Worm (Caenorhabditis elegans) whole organism, L4 larva: ENCODE results near the gene C25H3.11.

ENCODE experiments used
- F44E2.7 ChIP-seq: fragments of 200-800 bp; sonication (Bioruptor generic); IDR thresholded peaks from 2 replicates; pipeline ENCODE4 v2.1.2; 2022; ENCODE audit warnings: missing genetic modification characterization, missing compliant biosample characterization
- F49E8.2 ChIP-seq: sonication (generic microtip); optimal IDR thresholded peaks from 2 replicates; lab custom pipeline; 2016; ENCODE audit warnings: missing compliant biosample characterization, mild to moderate bottlenecking, missing genetic modification characterization, borderline replicate concordance
- aly-2 ChIP-seq: sonication (generic microtip); optimal IDR thresholded peaks from 2 replicates; lab custom pipeline; 2018; ENCODE audit warnings: missing biosample characterization, missing genetic modification characterization
- ceh-28 ChIP-seq: fragments of 150-350 bp; optimal IDR thresholded peaks from 2 replicates; lab custom pipeline; 2014; ENCODE audit warnings: missing biosample characterization, missing genetic modification reagents, missing genetic modification characterization
- lin-39 ChIP-seq: fragments of 150-350 bp; optimal IDR thresholded peaks from 2 replicates; lab custom pipeline; 2014; ENCODE audit warnings: missing biosample characterization, missing genetic modification reagents, missing genetic modification characterization
- mdl-1 ChIP-seq, 2 experiments: fragments of 150-350 bp in 1 of 2; sonication (generic microtip) in 1 of 2; optimal IDR thresholded peaks; 2 replicates each; lab custom pipeline; 2014 to 2017; ENCODE audit warnings: missing biosample characterization in 2 of 2, missing genetic modification characterization in 2 of 2
- mep-1 ChIP-seq: fragments of 150-350 bp; sonication (generic microtip); optimal IDR thresholded peaks from 3 replicates; lab custom pipeline; 2014; ENCODE audit warnings: missing biosample characterization, missing genetic modification characterization
- nhr-28 ChIP-seq: fragments of 150-350 bp; optimal IDR thresholded peaks from 2 replicates; lab custom pipeline; 2014; ENCODE audit warnings: missing biosample characterization, missing genetic modification characterization
- nhr-76 ChIP-seq: fragments of 150-350 bp; optimal IDR thresholded peaks from 2 replicates; lab custom pipeline; 2014; ENCODE audit warnings: missing biosample characterization, missing genetic modification characterization
- nhr-77 ChIP-seq: fragments of 150-350 bp; optimal IDR thresholded peaks from 2 replicates; lab custom pipeline; 2014; ENCODE audit warnings: missing biosample characterization, missing genetic modification characterization
- snpc-4 ChIP-seq: fragments of 150-350 bp; optimal IDR thresholded peaks from 2 replicates; lab custom pipeline; 2014; ENCODE audit warnings: missing biosample characterization, missing genetic modification characterization
- unc-62 ChIP-seq, 3 experiments: fragments of 150-350 bp in 1 of 3; sonication (generic microtip); optimal IDR thresholded peaks in 2 of 3; peaks in 1 of 3; 1 replicate in 1 of 3; 2 replicates in 2 of 3; lab custom pipeline; 2014 to 2017; ENCODE audit warnings: missing biosample characterization in 3 of 3, missing genetic modification characterization in 3 of 3, missing genetic modification reagents in 3 of 3, missing genotype in 1 of 3

DNA sequence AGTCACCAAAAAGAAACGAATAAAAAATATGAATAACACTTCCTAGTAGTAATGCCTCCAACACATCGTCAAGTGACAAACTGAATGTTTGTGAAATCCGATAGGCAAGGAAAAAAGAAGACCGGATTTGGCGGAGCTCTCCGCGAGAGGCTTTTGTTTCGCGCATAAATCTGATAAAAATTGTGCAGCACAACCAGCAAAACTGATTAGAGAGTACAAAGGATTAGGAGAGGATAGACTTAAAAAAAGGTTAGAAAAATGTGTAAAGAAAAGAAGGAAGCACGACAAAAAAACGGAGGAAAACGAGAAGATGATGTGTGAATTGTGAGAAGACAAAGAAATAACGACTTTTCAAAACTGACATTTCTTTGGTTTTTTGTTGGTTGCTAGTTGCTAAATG lies 38.9 kb upstream of the C25H3.11 start, which contains the start of gene rab-3:
- TF ChIP-seq nhr-76 (tag; lab: Kevin White, UChicago) (no peak), mdl-1 (tag; optimal IDR thresholded peaks at IDR 0.05; lab: Kevin White, UChicago) (no peak), F49E8.2 (tag; lab: Kevin White, UChicago) (no peak), aly-2 (tag; lab: Kevin White, UChicago) (no peak), nhr-28 (tag; lab: Kevin White, UChicago) (no peak), snpc-4 (tag; lab: Kevin White, UChicago) (no peak), ceh-28 (tag; lab: Kevin White, UChicago) (no peak), lin-39 (tag; lab: Kevin White, UChicago) (no peak), F44E2.7 (GFP tag; lab: Robert Waterston, UW) (no peak), mep-1 (tag; lab: Kevin White, UChicago) (no peak), nhr-77 (tag; lab: Kevin White, UChicago) (no peak), unc-62 (GFP tag; optimal IDR thresholded peaks at IDR 0.05 in 1 of 2; lab: Kevin White, UChicago) (peak in 1 of 2 experiments; percentile 35), unc-62 (tag; optimal IDR thresholded peaks at IDR 0.05; lab: Kevin White, UChicago) (no peak)
